Worm (Caenorhabditis elegans): ENCODE measurements around the gene C32A9.1.

ce11 chrX:10279299-10279698 lies 19.4 kb upstream of the C32A9.1 start, which contains the start of gene slc-9B.1:
- TF ChIP-seq mep-1 (tag; optimal IDR thresholded peaks at IDR 0.05) (no peak), lsy-2 (tag; optimal IDR thresholded peaks at IDR 0.05) (no peak), F49E8.2 (tag; optimal IDR thresholded peaks at IDR 0.05; ENCODE audit: borderline replicate concordance) (no peak), zfp-2 (tag; optimal IDR thresholded peaks at IDR 0.05) (no peak), Y5F2A.4 (GFP tag; optimal IDR thresholded peaks at IDR 0.05) (no peak), fkh-10 (GFP tag; optimal IDR thresholded peaks at IDR 0.05) (no peak), lin-13 (GFP tag; optimal IDR thresholded peaks at IDR 0.05) (no peak)

Measured in whole organism, L4 larva.